Fruit fly (Drosophila melanogaster) whole organism, prepupa: ENCODE data around the gene DCAF12.

Source experiments
- CG10669 ChIP-seq: fragments of 200-800 bp; sonication (Bioruptor generic); optimal IDR thresholded peaks from 3 replicates; lab custom pipeline; 2018; ENCODE audit warnings: missing biosample characterization, mild to moderate bottlenecking, missing genetic modification characterization, moderate library complexity
- CG11294 ChIP-seq: fragments of 200-800 bp; sonication (Bioruptor generic); IDR thresholded peaks from 2 replicates; pipeline ENCODE4 v1.3.6; 2022; ENCODE audit warnings: missing biosample characterization, missing genetic modification characterization
- CG11762 ChIP-seq: fragments of 200-800 bp; sonication (Bioruptor generic); optimal IDR thresholded peaks from 3 replicates; lab custom pipeline; 2016; ENCODE audit warnings: missing biosample characterization, missing genetic modification characterization; ENCODE audit not compliant: insufficient read depth
- CG8119 ChIP-seq: fragments of 200-800 bp; sonication (Bioruptor generic); IDR thresholded peaks from 3 replicates; pipeline ENCODE4 v1.3.6; 2022; ENCODE audit warnings: missing biosample characterization, missing genetic modification characterization
- Ets21C ChIP-seq: fragments of 200-800 bp; sonication (Bioruptor generic); optimal IDR thresholded peaks from 3 replicates; lab custom pipeline; 2016; ENCODE audit warnings: missing biosample characterization, missing genetic modification characterization
- Ets96B ChIP-seq: fragments of 200-800 bp; optimal IDR thresholded peaks from 2 replicates; lab custom pipeline; 2019; ENCODE audit warnings: missing biosample characterization, mild to moderate bottlenecking, missing genetic modification characterization, moderate library complexity
- Met ChIP-seq: fragments of 200-800 bp; sonication (Bioruptor generic); optimal IDR thresholded peaks from 3 replicates; lab custom pipeline; 2016; ENCODE audit warnings: missing biosample characterization, missing genetic modification characterization
- OdsH ChIP-seq: fragments of 200-800 bp; sonication (Bioruptor generic); optimal IDR thresholded peaks from 3 replicates; lab custom pipeline; 2016; ENCODE audit warnings: missing biosample characterization, missing genetic modification characterization
- cyc ChIP-seq: fragments of 200-800 bp; sonication (Bioruptor generic); optimal IDR thresholded peaks from 3 replicates; lab custom pipeline; 2016; ENCODE audit warnings: missing biosample characterization, missing genetic modification characterization
- eg ChIP-seq: fragments of 200-800 bp; sonication (Bioruptor generic); IDR thresholded peaks from 3 replicates; pipeline ENCODE4 v1.3.6; 2022; ENCODE audit warnings: missing biosample characterization, missing genetic modification characterization
- lz ChIP-seq: fragments of 200-800 bp; sonication (Bioruptor generic); optimal IDR thresholded peaks from 3 replicates; lab custom pipeline; 2016; ENCODE audit warnings: missing biosample characterization, missing genetic modification characterization
- net ChIP-seq: fragments of 200-800 bp; sonication (Bioruptor generic); optimal IDR thresholded peaks from 3 replicates; lab custom pipeline; 2016; ENCODE audit warnings: missing biosample characterization, missing genetic modification characterization
- pdm3 ChIP-seq: fragments of 200-800 bp; sonication (Bioruptor generic); optimal IDR thresholded peaks from 3 replicates; lab custom pipeline; 2016; ENCODE audit warnings: missing biosample characterization, missing genetic modification characterization

DNA sequence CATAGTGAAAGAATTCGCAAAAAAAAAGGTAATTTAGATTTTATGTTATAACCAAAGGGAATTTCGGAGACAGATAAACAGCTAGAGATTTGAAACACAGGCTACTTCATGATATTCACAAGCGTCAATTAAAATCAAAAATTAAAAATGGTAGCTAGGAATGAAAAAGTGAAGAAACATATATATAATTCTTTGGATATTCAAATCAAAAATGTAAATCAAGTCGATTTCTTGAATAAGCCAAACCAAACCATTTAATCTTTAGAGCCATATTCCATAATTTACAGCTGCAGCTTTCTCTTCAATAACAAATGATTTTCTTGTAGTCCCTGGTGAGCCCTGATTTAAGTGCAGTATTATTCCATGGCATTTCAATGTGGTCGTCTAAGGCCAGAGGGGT is 46.0 kb upstream of the DCAF12 start, which contains the start of gene CG14740:
- TF ChIP-seq CG8119 (GFP tag; lab: Robert Waterston, UW) (no peak), Met (no peak), eg (GFP tag; lab: Robert Waterston, UW) (no peak), cyc (GFP tag; lab: Kevin White, UChicago) (no peak), CG11294 (GFP tag; lab: Robert Waterston, UW) (no peak), OdsH (GFP tag; lab: Kevin White, UChicago) (no peak), Ets96B (no peak), lz (GFP tag; lab: Kevin White, UChicago) (no peak), CG10669 (no peak), pdm3 (GFP tag; lab: Kevin White, UChicago) (no peak), net (GFP tag; lab: Kevin White, UChicago) (no peak), Ets21C (GFP tag; lab: Kevin White, UChicago) (no peak), CG11762 (no peak)
